Worm (Caenorhabditis elegans): ENCODE data around the gene Y50D4A.1.
A peak's percentile ranks its signal among the peaks of the same experiment; 100 is the strongest.

Y50D4A.1 gene

DNA sequence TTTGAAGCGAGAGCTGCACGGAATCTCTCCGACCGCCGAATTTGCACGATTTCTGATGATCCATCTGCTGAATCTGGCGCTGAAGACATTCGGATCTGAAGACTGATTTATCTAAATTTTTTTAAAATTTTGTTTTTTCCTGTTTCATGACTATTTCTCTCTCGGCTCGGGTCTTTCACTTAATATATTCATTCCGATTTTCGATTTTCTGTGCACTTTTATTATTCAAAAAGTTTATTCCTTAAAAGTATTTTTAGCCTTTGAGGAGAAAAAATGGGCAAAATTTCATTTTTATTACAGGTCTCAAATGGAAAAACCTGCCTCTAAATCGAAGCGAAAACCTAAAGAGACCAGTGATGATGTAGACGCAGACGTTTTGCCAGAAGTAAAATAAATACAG, at the start of gene Y50D4A.1:
Y50D4A.1 (plus strand) TSS at position 301 of the 400 bp plus-strand sequence.
- no peak for TF ChIP-seq ztf-4 (tag; optimal IDR thresholded peaks at IDR 0.05)
- TF ChIP-seq fkh-10 (GFP tag; optimal IDR thresholded peaks at IDR 0.05) = no peak
- no peak for TF ChIP-seq ceh-9 (tag; optimal IDR thresholded peaks at IDR 0.05)
- TF ChIP-seq ceh-28 (tag; optimal IDR thresholded peaks at IDR 0.05) = no peak
- no peak for TF ChIP-seq ceh-82 (tag; optimal IDR thresholded peaks at IDR 0.05)
- TF ChIP-seq ZK546.5 (tag; optimal IDR thresholded peaks at IDR 0.05) = no peak
- TF ChIP-seq tbx-2 (tag; optimal IDR thresholded peaks at IDR 0.05) = no peak
- TF ChIP-seq mdl-1 (tag; optimal IDR thresholded peaks at IDR 0.05) = no peak
- TF ChIP-seq jun-1 (tag; optimal IDR thresholded peaks at IDR 0.05) = no peak
- no peak for TF ChIP-seq aly-2 (tag; optimal IDR thresholded peaks at IDR 0.05)
- no peak for TF ChIP-seq nhr-67 (tag; optimal IDR thresholded peaks at IDR 0.05)
- no peak for TF ChIP-seq unc-39 (tag; optimal IDR thresholded peaks at IDR 0.05)
- TF ChIP-seq zag-1 (tag; optimal IDR thresholded peaks at IDR 0.05) = no peak
- TF ChIP-seq ztf-11 (tag; optimal IDR thresholded peaks at IDR 0.05) = no peak
- TF ChIP-seq snpc-4 (tag; optimal IDR thresholded peaks at IDR 0.05) = no peak
- TF ChIP-seq ceh-16 (tag; optimal IDR thresholded peaks at IDR 0.05) = no peak
- no peak for TF ChIP-seq sea-2 (GFP tag; optimal IDR thresholded peaks at IDR 0.05)
- no peak for TF ChIP-seq nfya-1 (tag; optimal IDR thresholded peaks at IDR 0.05; ENCODE audit: insufficient read depth)

- no peak for TF ChIP-seq mdl-1 (tag; optimal IDR thresholded peaks at IDR 0.05)
- no peak for TF ChIP-seq elt-3 (tag; optimal IDR thresholded peaks at IDR 0.05)
- TF ChIP-seq lsy-12 (tag; optimal IDR thresholded peaks at IDR 0.05) = peak; percentile 70
- no peak for TF ChIP-seq pha-4 (tag; optimal IDR thresholded peaks at IDR 0.05)
- no peak for TF ChIP-seq aly-2 (tag; optimal IDR thresholded peaks at IDR 0.05)
- TF ChIP-seq ZK546.5 (tag; optimal IDR thresholded peaks at IDR 0.05) = no peak
- no peak for TF ChIP-seq unc-39 (tag; optimal IDR thresholded peaks at IDR 0.05)
- TF ChIP-seq ztf-4 (tag; optimal IDR thresholded peaks at IDR 0.05) = peak; percentile 64
- no peak for TF ChIP-seq ztf-11 (tag; optimal IDR thresholded peaks at IDR 0.05)
- no peak for TF ChIP-seq nhr-237 (tag; optimal IDR thresholded peaks at IDR 0.05)
- TF ChIP-seq fkh-2 (tag; optimal IDR thresholded peaks at IDR 0.05) = no peak
- TF ChIP-seq skn-1 (tag; optimal IDR thresholded peaks at IDR 0.05) = no peak
- peak; percentile 75 for TF ChIP-seq ama-1 (optimal IDR thresholded peaks at IDR 0.05)
- TF ChIP-seq snpc-4 (tag; optimal IDR thresholded peaks at IDR 0.05) = no peak
- TF ChIP-seq nhr-23 (tag; optimal IDR thresholded peaks at IDR 0.05) = no peak
- TF ChIP-seq nhr-43 (tag; optimal IDR thresholded peaks at IDR 0.05; ENCODE audit: poor library complexity, severe bottlenecking) = peak; percentile 33
- no peak for TF ChIP-seq fos-1 (tag; optimal IDR thresholded peaks at IDR 0.05)
- no peak for TF ChIP-seq nhr-12 (tag; optimal IDR thresholded peaks at IDR 0.05)
- no peak for TF ChIP-seq mml-1 (tag; optimal IDR thresholded peaks at IDR 0.05)
Measured at ce11 chrV:1158247-1158646, 49.4 kb upstream of the Y50D4A.1 start.

- TF ChIP-seq ztf-11 (tag; optimal IDR thresholded peaks at IDR 0.05) (no peak), zag-1 (tag; optimal IDR thresholded peaks at IDR 0.05) (no peak), ztf-4 (tag; optimal IDR thresholded peaks at IDR 0.05) (no peak), ZK546.5 (tag; optimal IDR thresholded peaks at IDR 0.05) (no peak), nhr-23 (tag; optimal IDR thresholded peaks at IDR 0.05) (no peak), fkh-10 (GFP tag; optimal IDR thresholded peaks at IDR 0.05) (no peak), fos-1 (tag; optimal IDR thresholded peaks at IDR 0.05) (no peak), fkh-2 (tag; optimal IDR thresholded peaks at IDR 0.05) (no peak), lin-15B (tag; optimal IDR thresholded peaks at IDR 0.05) (no peak), snpc-4 (tag; optimal IDR thresholded peaks at IDR 0.05) (no peak), nhr-76 (tag; optimal IDR thresholded peaks at IDR 0.05) (no peak), ceh-82 (tag; optimal IDR thresholded peaks at IDR 0.05) (no peak), hmg-11 (tag; optimal IDR thresholded peaks at IDR 0.05) (no peak), unc-62 (GFP tag; optimal IDR thresholded peaks at IDR 0.05) (no peak)
Measured at ce11 chrV:1160716-1161115, 47.0 kb upstream of the Y50D4A.1 start.

DNA sequence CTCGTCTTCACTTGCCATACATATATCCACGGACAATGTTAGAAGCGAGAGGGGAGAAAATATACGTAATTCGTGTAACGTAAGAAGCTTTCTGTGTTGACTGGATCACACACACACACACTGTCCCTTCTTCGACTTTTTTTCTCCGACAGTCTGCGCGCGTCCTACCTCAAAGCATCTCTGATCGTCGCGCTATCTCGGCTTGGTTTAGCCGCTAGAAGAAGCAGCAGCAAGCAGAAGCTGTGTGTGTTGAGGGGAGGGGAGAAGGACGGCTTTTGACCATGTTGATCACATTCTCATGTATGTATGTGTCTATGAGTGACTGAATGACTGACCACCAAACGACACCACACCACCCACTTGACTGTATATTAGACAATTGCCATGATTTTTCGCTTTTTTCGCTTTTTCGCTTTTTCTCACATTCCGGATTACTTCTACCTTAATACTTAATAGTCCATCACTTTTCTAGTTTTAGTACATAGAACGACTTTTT, 43.4 kb upstream of the Y50D4A.1 start, which contains the start of gene T21H3.5:
T21H3.5 (minus strand) TSS at position 98 of the 496 bp plus-strand sequence.
- TF ChIP-seq nhr-43 (tag; optimal IDR thresholded peaks at IDR 0.05; ENCODE audit: poor library complexity, severe bottlenecking) (no peak), nhr-25 (tag; optimal IDR thresholded peaks at IDR 0.05) (peak; percentile 12)
